Fruit fly (Drosophila melanogaster) whole organism, embryonic: ENCODE measurements around the gene Prtl99C.
A peak's percentile ranks its signal among the peaks of the same experiment; 100 is the strongest.

Experiments used
- Adf1 ChIP-seq: fragments of 200-800 bp; sonication (Bioruptor generic); IDR thresholded peaks from 2 replicates; pipeline ENCODE4 v1.3.6; 2022; ENCODE audit warnings: missing biosample characterization, missing genetic modification characterization
- Atf-2 ChIP-seq: fragments of 200-800 bp; sonication (Bioruptor generic); optimal IDR thresholded peaks from 2 replicates; lab custom pipeline; 2016; ENCODE audit warnings: missing biosample characterization, missing genetic modification characterization
- BEAF-32 ChIP-seq: fragments of 200-800 bp; sonication (Bioruptor generic); optimal IDR thresholded peaks from 3 replicates; lab custom pipeline; 2017; ENCODE audit warnings: missing biosample characterization, missing genetic modification characterization, mild to moderate bottlenecking, moderate library complexity, missing genetic modification reagents
- Blimp-1 ChIP-seq: fragments of 200-800 bp; sonication (Bioruptor generic); optimal IDR thresholded peaks from 3 replicates; lab custom pipeline; 2018; ENCODE audit warnings: missing biosample characterization, missing genetic modification characterization, mild to moderate bottlenecking, moderate library complexity, missing genetic modification reagents
- CG10209 ChIP-seq: fragments of 200-800 bp; sonication (Bioruptor generic); optimal IDR thresholded peaks from 3 replicates; lab custom pipeline; 2017; ENCODE audit warnings: missing biosample characterization, mild to moderate bottlenecking, missing genetic modification characterization, missing genetic modification reagents
- CG1024 ChIP-seq: fragments of 200-800 bp; sonication (Bioruptor generic); IDR thresholded peaks from 2 replicates; pipeline ENCODE4 v1.3.6; 2022; ENCODE audit warnings: missing biosample characterization, missing genetic modification characterization
- CG11247 ChIP-seq: fragments of 200-800 bp; sonication (Bioruptor generic); IDR thresholded peaks from 2 replicates; pipeline ENCODE4 v1.3.6; 2022; ENCODE audit warnings: missing biosample characterization, missing genetic modification characterization
- CG12104 ChIP-seq: fragments of 200-800 bp; sonication (Bioruptor generic); optimal IDR thresholded peaks from 3 replicates; lab custom pipeline; 2016; ENCODE audit warnings: missing biosample characterization, missing genetic modification characterization
- CG13424 ChIP-seq: fragments of 200-800 bp; sonication (Bioruptor generic); optimal IDR thresholded peaks from 2 replicates; lab custom pipeline; 2019; ENCODE audit warnings: missing biosample characterization, mild to moderate bottlenecking, missing genetic modification characterization, moderate library complexity
- CG13624 ChIP-seq: fragments of 200-800 bp; sonication (Bioruptor generic); optimal IDR thresholded peaks from 2 replicates; lab custom pipeline; 2016; ENCODE audit warnings: missing biosample characterization, missing genetic modification characterization
- CG14710 ChIP-seq: fragments of 200-800 bp; sonication (Bioruptor generic); optimal IDR thresholded peaks from 3 replicates; lab custom pipeline; 2019; ENCODE audit warnings: missing biosample characterization, mild to moderate bottlenecking, missing genetic modification characterization, moderate library complexity
- CG15011 ChIP-seq: fragments of 200-800 bp; sonication (Bioruptor generic); optimal IDR thresholded peaks from 3 replicates; lab custom pipeline; 2018; ENCODE audit warnings: missing biosample characterization, mild to moderate bottlenecking, missing genetic modification characterization
- CG15514 ChIP-seq: fragments of 200-800 bp; sonication (Bioruptor generic); optimal IDR thresholded peaks from 3 replicates; lab custom pipeline; 2017; ENCODE audit warnings: missing biosample characterization, missing genetic modification characterization, mild to moderate bottlenecking, moderate library complexity, missing genetic modification reagents
- CG17612 ChIP-seq: fragments of 200-800 bp; sonication (Bioruptor generic); IDR thresholded peaks from 2 replicates; pipeline ENCODE4 v1.3.6; 2022; ENCODE audit warnings: missing biosample characterization, missing genetic modification characterization
- CG17829 ChIP-seq: fragments of 200-800 bp; optimal IDR thresholded peaks from 2 replicates; lab custom pipeline; 2019; ENCODE audit warnings: missing biosample characterization, mild to moderate bottlenecking, missing genetic modification characterization, moderate library complexity
- CG1792 ChIP-seq: fragments of 200-800 bp; sonication (Bioruptor generic); optimal IDR thresholded peaks from 2 replicates; lab custom pipeline; 2016; ENCODE audit warnings: missing biosample characterization, missing genetic modification characterization
- CG18476 ChIP-seq: fragments of 200-800 bp; sonication (Bioruptor generic); optimal IDR thresholded peaks from 2 replicates; lab custom pipeline; 2016; ENCODE audit warnings: missing biosample characterization, mild to moderate bottlenecking, missing genetic modification characterization
- CG30403 ChIP-seq: fragments of 200-800 bp; sonication (Bioruptor generic); optimal IDR thresholded peaks from 3 replicates; lab custom pipeline; 2016; ENCODE audit warnings: missing biosample characterization, missing genetic modification characterization
- CG30431 ChIP-seq: fragments of 200-800 bp; sonication (Bioruptor generic); optimal IDR thresholded peaks from 2 replicates; lab custom pipeline; 2017; ENCODE audit warnings: missing biosample characterization, missing genetic modification characterization
- CG4404 ChIP-seq: fragments of 200-800 bp; sonication (Bioruptor generic); IDR thresholded peaks from 2 replicates; pipeline ENCODE4 v1.3.6; 2022; ENCODE audit warnings: missing biosample characterization, missing genetic modification characterization
- CG4820 ChIP-seq: fragments of 200-800 bp; sonication (Bioruptor generic); optimal IDR thresholded peaks from 3 replicates; lab custom pipeline; 2016; ENCODE audit warnings: missing biosample characterization, missing genetic modification characterization
- CG5180 ChIP-seq: fragments of 200-800 bp; sonication (Bioruptor generic); optimal IDR thresholded peaks from 3 replicates; lab custom pipeline; 2017; ENCODE audit warnings: missing biosample characterization, missing genetic modification characterization, mild to moderate bottlenecking, moderate library complexity, missing genetic modification reagents
- CG6175 ChIP-seq: fragments of 200-800 bp; sonication (Bioruptor generic); IDR thresholded peaks from 3 replicates; pipeline ENCODE4 v1.3.6; 2022; ENCODE audit warnings: missing biosample characterization, missing genetic modification characterization
- CG8388 ChIP-seq: fragments of 200-800 bp; sonication (Bioruptor generic); optimal IDR thresholded peaks from 2 replicates; lab custom pipeline; 2019; ENCODE audit warnings: missing biosample characterization, mild to moderate bottlenecking, missing genetic modification characterization, moderate library complexity
- CG8478 ChIP-seq: fragments of >200 bp; optimal IDR thresholded peaks from 2 replicates; lab custom pipeline; 2018
- CTCF ChIP-seq: fragments of 200-800 bp; sonication (Bioruptor generic); optimal IDR thresholded peaks from 2 replicates; lab custom pipeline; 2017; ENCODE audit warnings: missing biosample characterization, mild to moderate bottlenecking, missing genetic modification characterization, moderate library complexity
- Deaf1 ChIP-seq: fragments of 200-800 bp; optimal IDR thresholded peaks from 3 replicates; lab custom pipeline; 2019; ENCODE audit warnings: missing biosample characterization, mild to moderate bottlenecking, missing genetic modification characterization, moderate library complexity
- Gug ChIP-seq: fragments of 200-800 bp; sonication (Bioruptor generic); IDR thresholded peaks from 4 replicates; pipeline ENCODE4 v1.3.6; 2022; ENCODE audit warnings: missing biosample characterization, missing genetic modification characterization
- Hey ChIP-seq: fragments of 200-800 bp; sonication (Bioruptor generic); optimal IDR thresholded peaks from 3 replicates; lab custom pipeline; 2018; ENCODE audit warnings: missing biosample characterization, mild to moderate bottlenecking, missing genetic modification characterization
- NC2α ChIP-seq: fragments of 200-800 bp; sonication (Bioruptor generic); optimal IDR thresholded peaks from 2 replicates; lab custom pipeline; 2016; ENCODE audit warnings: missing biosample characterization, missing genetic modification characterization
- Optix ChIP-seq: fragments of 200-800 bp; sonication (Bioruptor generic); IDR thresholded peaks from 3 replicates; pipeline ENCODE4 v1.3.6; 2022; ENCODE audit warnings: missing biosample characterization, missing genetic modification characterization
- Sry-δ ChIP-seq: fragments of 200-800 bp; sonication (Bioruptor generic); optimal IDR thresholded peaks from 2 replicates; lab custom pipeline; 2016; ENCODE audit warnings: missing biosample characterization, missing genetic modification characterization
- Xbp1 ChIP-seq: fragments of 200-800 bp; sonication (Bioruptor generic); optimal IDR thresholded peaks from 3 replicates; lab custom pipeline; 2016; ENCODE audit warnings: missing biosample characterization, mild to moderate bottlenecking, missing genetic modification characterization
- amos ChIP-seq: fragments of 200-800 bp; sonication (Bioruptor generic); IDR thresholded peaks from 2 replicates; pipeline ENCODE4 v1.3.6; 2022; ENCODE audit warnings: missing biosample characterization, missing genetic modification characterization; ENCODE audit not compliant: partially characterized antibody
- ash1 ChIP-seq: fragments of 200-800 bp; sonication (Bioruptor generic); optimal IDR thresholded peaks from 2 replicates; lab custom pipeline; 2018; ENCODE audit warnings: missing biosample characterization, mild to moderate bottlenecking, missing genetic modification characterization
- bcd ChIP-seq: fragments of 200-800 bp; sonication (Bioruptor generic); optimal IDR thresholded peaks from 2 replicates; lab custom pipeline; 2017; ENCODE audit warnings: missing biosample characterization, mild to moderate bottlenecking, missing genetic modification characterization
- br ChIP-seq: fragments of >200 bp; optimal IDR thresholded peaks from 2 replicates; lab custom pipeline; 2017
- croc ChIP-seq: fragments of 200-800 bp; sonication (Bioruptor generic); conservative IDR thresholded peaks from 3 replicates; pipeline ENCODE4 v1.3.6; 2022; ENCODE audit warnings: missing biosample characterization, missing genetic modification characterization
- eve ChIP-seq, 2 experiments: fragments of >200 bp; optimal IDR thresholded peaks; 2 replicates each; lab custom pipeline; 2017; ENCODE audit warnings: missing biosample characterization in 2 of 2, missing genetic modification characterization in 2 of 2
- gsb-n ChIP-seq: fragments of 200-800 bp; sonication (Bioruptor generic); optimal IDR thresholded peaks from 3 replicates; lab custom pipeline; 2018; ENCODE audit warnings: missing biosample characterization, mild to moderate bottlenecking, missing genetic modification characterization
- h ChIP-seq: fragments of >200 bp; optimal IDR thresholded peaks from 2 replicates; lab custom pipeline; 2017
- hth ChIP-seq: fragments of >200 bp; optimal IDR thresholded peaks from 2 replicates; lab custom pipeline; 2017; ENCODE audit warnings: inconsistent platforms
- inv ChIP-seq: fragments of 200-800 bp; sonication (Bioruptor generic); IDR thresholded peaks from 2 replicates; pipeline ENCODE4 v1.3.6; 2022; ENCODE audit warnings: missing biosample characterization, missing genetic modification characterization; ENCODE audit not compliant: partially characterized antibody
- nau ChIP-seq: fragments of 200-800 bp; sonication (Bioruptor generic); optimal IDR thresholded peaks from 3 replicates; lab custom pipeline; 2017; ENCODE audit warnings: missing biosample characterization, mild to moderate bottlenecking, missing genetic modification characterization, missing genetic modification reagents
- nerfin-1 ChIP-seq: fragments of 200-800 bp; sonication (Bioruptor generic); optimal IDR thresholded peaks from 3 replicates; lab custom pipeline; 2019; ENCODE audit warnings: missing biosample characterization, mild to moderate bottlenecking, missing genetic modification characterization, moderate library complexity
- nerfin-2 ChIP-seq: fragments of 200-800 bp; sonication (Bioruptor generic); IDR thresholded peaks from 2 replicates; pipeline ENCODE4 v1.3.6; 2022; ENCODE audit warnings: missing biosample characterization, missing genetic modification characterization; ENCODE audit not compliant: partially characterized antibody
- onecut ChIP-seq: fragments of 200-800 bp; sonication (Bioruptor generic); IDR thresholded peaks from 2 replicates; pipeline ENCODE4 v1.3.6; 2022; ENCODE audit warnings: missing biosample characterization, missing genetic modification characterization
- phol ChIP-seq: fragments of 200-800 bp; sonication (Bioruptor generic); optimal IDR thresholded peaks from 3 replicates; lab custom pipeline; 2018; ENCODE audit warnings: missing biosample characterization, mild to moderate bottlenecking, missing genetic modification characterization, moderate library complexity
- pnt ChIP-seq: fragments of 200-800 bp; sonication (Bioruptor generic); optimal IDR thresholded peaks from 3 replicates; lab custom pipeline; 2016; ENCODE audit warnings: missing biosample characterization, missing genetic modification characterization
- schlank ChIP-seq: fragments of 200-800 bp; sonication (Bioruptor generic); optimal IDR thresholded peaks from 2 replicates; lab custom pipeline; 2018; ENCODE audit warnings: missing biosample characterization, mild to moderate bottlenecking, missing genetic modification characterization
- tna ChIP-seq: fragments of 200-800 bp; sonication (Bioruptor generic); IDR thresholded peaks from 2 replicates; pipeline ENCODE4 v1.3.6; 2022; ENCODE audit warnings: missing biosample characterization, missing genetic modification characterization; ENCODE audit not compliant: partially characterized antibody
- usp ChIP-seq: fragments of >200 bp; optimal IDR thresholded peaks from 2 replicates; lab custom pipeline; 2017; ENCODE audit warnings: missing biosample characterization, missing genetic modification characterization
- vfl ChIP-seq: fragments of 200-800 bp; sonication (Bioruptor generic); optimal IDR thresholded peaks from 2 replicates; lab custom pipeline; 2016; ENCODE audit warnings: missing biosample characterization, missing genetic modification characterization
- wek ChIP-seq: fragments of 200-800 bp; sonication (Bioruptor generic); optimal IDR thresholded peaks from 3 replicates; lab custom pipeline; 2018; ENCODE audit warnings: missing biosample characterization, mild to moderate bottlenecking, missing genetic modification characterization, moderate library complexity

Gene Prtl99C

DNA sequence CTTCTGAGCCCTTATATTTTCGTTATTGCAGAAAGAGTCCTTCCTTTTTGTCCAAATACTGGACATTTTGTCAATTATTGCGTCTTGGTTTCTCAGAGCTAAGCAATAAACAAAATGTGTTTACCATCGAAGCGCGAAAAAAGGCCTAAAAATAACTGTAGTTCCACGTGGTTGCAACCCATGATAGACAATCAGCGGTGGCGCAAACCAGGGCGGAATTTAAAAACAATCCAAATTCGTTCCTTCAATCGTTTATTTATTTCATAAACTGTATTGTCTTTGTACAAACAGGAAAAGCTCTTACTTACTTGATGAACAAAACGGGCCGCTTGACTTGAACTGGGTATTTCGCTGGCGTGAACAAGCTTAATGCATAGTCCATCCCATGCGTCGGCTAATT lies 23.1 kb downstream of the Prtl99C start, which contains the start of gene CG7824 (continued):
- TF ChIP-seq CG10209 (GFP tag; lab: Kevin White, UChicago) (no peak), inv (no peak), usp (GFP tag; lab: Kevin White, UChicago) (no peak), nau (GFP tag; lab: Kevin White, UChicago) (no peak), Hey (tag; lab: Kevin White, UChicago) (no peak), CG14710 (tag; lab: Kevin White, UChicago) (peak; percentile 23), Atf-2 (GFP tag; lab: Kevin White, UChicago) (no peak), CG8478 (lab: Kevin White, UChicago) (no peak), hth (no peak), CG1792 (GFP tag; lab: Kevin White, UChicago) (no peak), CG12104 (GFP tag; lab: Kevin White, UChicago) (no peak), onecut (GFP tag; lab: Robert Waterston, UW) (no peak), CG15514 (GFP tag; lab: Kevin White, UChicago) (no peak), Adf1 (GFP tag; lab: Robert Waterston, UW) (no peak), nerfin-2 (no peak), Xbp1 (GFP tag; lab: Kevin White, UChicago) (no peak), Blimp-1 (GFP tag; lab: Kevin White, UChicago) (no peak), CG13624 (GFP tag; lab: Kevin White, UChicago) (peak; percentile 75), CG11247 (GFP tag; lab: Robert Waterston, UW) (no peak), CG15011 (GFP tag; lab: Kevin White, UChicago) (no peak), CG17612 (no peak), NC2α (no peak), CG4404 (GFP tag; lab: Robert Waterston, UW) (no peak), CTCF (peak; percentile 63), wek (GFP tag; lab: Kevin White, UChicago) (no peak), vfl (GFP tag; lab: Kevin White, UChicago) (no peak), CG30431 (no peak), Deaf1 (no peak), CG1024 (no peak), CG13424 (tag; lab: Kevin White, UChicago) (no peak), croc (GFP tag; lab: Robert Waterston, UW) (no peak), CG4820 (no peak), gsb-n (no peak), Gug (no peak), BEAF-32 (GFP tag; lab: Kevin White, UChicago) (peak; percentile 33), Optix (GFP tag; lab: Robert Waterston, UW) (no peak), pnt (no peak), tna (GFP tag; lab: Robert Waterston, UW) (no peak), nerfin-1 (tag; lab: Kevin White, UChicago) (peak; percentile 12), Sry-δ (GFP tag; lab: Kevin White, UChicago) (peak; percentile 31), CG6175 (GFP tag; lab: Robert Waterston, UW) (no peak), CG30403 (no peak), phol (peak; percentile 23), bcd (GFP tag; lab: Kevin White, UChicago) (no peak), CG5180 (no peak), schlank (tag; lab: Kevin White, UChicago) (no peak), ash1 (GFP tag; lab: Kevin White, UChicago) (no peak), CG17829 (peak; percentile 11), eve (GFP tag; optimal IDR thresholded peaks at IDR 0.05; lab: Kevin White, UChicago) (no peak), CG8388 (GFP tag; lab: Kevin White, UChicago) (peak; percentile 51), br (lab: Kevin White, UChicago) (no peak), CG18476 (GFP tag; lab: Kevin White, UChicago) (no peak), amos (GFP tag; lab: Robert Waterston, UW) (peak; percentile 24; the same call in 1 of the 2 replicates), h (lab: Kevin White, UChicago) (no peak)
